Worm (Caenorhabditis elegans): ENCODE measurements around the gene pho-13.

pho-13 gene

DNA sequence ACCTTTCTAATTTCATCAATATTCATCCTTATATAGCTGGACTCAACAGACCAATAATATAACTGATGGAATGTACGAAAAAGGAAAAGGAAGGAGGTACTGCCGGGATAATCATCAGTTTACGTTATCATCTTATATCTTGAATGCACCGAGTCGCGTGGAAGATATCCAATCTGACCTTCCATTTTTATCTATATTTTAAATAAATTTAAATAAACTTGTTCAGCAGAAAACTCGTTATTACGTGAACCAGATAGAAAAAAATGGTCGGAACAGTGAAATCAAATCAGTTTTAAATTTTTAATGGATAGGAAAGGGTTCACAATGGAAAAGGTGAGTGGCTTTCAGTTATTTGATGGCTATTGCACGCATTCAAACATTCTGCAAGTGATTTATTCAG lies 39.9 kb downstream of the pho-13 start, which contains the start of gene pah-1:
TSS of gene pah-1 (minus strand) at position 101 of the 400 bp plus-strand sequence.
- TF ChIP-seq ceh-16 (tag; optimal IDR thresholded peaks at IDR 0.05) = no peak
- TF ChIP-seq ama-1 (optimal IDR thresholded peaks at IDR 0.05) = no peak
- no peak for TF ChIP-seq alr-1 (tag; optimal IDR thresholded peaks at IDR 0.05)
- no peak for TF ChIP-seq nhr-6 (tag; optimal IDR thresholded peaks at IDR 0.05)
- TF ChIP-seq unc-55 (GFP tag; optimal IDR thresholded peaks at IDR 0.05) = no peak
- TF ChIP-seq snpc-4 (tag; optimal IDR thresholded peaks at IDR 0.05) = no peak
- TF ChIP-seq elt-3 (tag; optimal IDR thresholded peaks at IDR 0.05) = no peak
- TF ChIP-seq ceh-82 (tag; optimal IDR thresholded peaks at IDR 0.05) = no peak
- TF ChIP-seq lin-13 (GFP tag; optimal IDR thresholded peaks at IDR 0.05) = no peak
- TF ChIP-seq Y55F3AM.14 (GFP tag; optimal IDR thresholded peaks at IDR 0.05) = no peak
- TF ChIP-seq mbf-1 (tag; optimal IDR thresholded peaks at IDR 0.05) = no peak

DNA sequence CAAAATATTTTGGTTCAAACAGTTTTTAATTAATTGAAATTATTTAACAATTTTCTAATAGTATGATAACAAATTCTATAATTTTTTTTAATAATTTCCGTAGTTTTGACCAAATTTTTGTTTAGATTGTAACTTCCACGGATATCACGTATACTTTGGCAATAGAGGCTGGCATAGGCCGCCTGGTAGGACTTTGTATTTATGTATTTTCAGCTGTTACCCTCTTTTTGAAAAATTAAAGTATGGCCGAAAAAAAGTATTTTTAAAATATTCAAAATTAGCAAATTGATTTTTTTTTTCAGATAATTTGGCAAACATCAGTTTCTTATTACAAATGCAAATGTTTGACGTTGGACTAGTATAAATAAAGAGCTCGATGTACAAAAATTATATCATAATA lies 40.3 kb downstream of the pho-13 start, which contains the start of the genes nsph-1.1 and K08F8.15:
TSS of gene nsph-1.1 (plus strand) at position 301 of the 400 bp plus-strand sequence.
TSS of gene K08F8.15 (plus strand) at position 335 of the 400 bp plus-strand sequence.
- TF ChIP-seq zag-1 (tag; optimal IDR thresholded peaks at IDR 0.05) (no peak), sma-9 (GFP tag; optimal IDR thresholded peaks at IDR 0.05) (no peak), sma-9 (tag; optimal IDR thresholded peaks at IDR 0.05) (no peak), crh-2 (tag; optimal IDR thresholded peaks at IDR 0.05) (no peak), sem-4 (tag; optimal IDR thresholded peaks at IDR 0.05) (no peak), ceh-16 (tag; optimal IDR thresholded peaks at IDR 0.05) (no peak), lsy-2 (tag; optimal IDR thresholded peaks at IDR 0.05) (no peak), mdl-1 (tag; optimal IDR thresholded peaks at IDR 0.05) (no peak), lin-13 (GFP tag; optimal IDR thresholded peaks at IDR 0.05) (no peak), nhr-77 (tag; optimal IDR thresholded peaks at IDR 0.05) (no peak), nhr-129 (tag; optimal IDR thresholded peaks at IDR 0.05) (no peak), nhr-25 (tag; optimal IDR thresholded peaks at IDR 0.05) (no peak)

DNA sequence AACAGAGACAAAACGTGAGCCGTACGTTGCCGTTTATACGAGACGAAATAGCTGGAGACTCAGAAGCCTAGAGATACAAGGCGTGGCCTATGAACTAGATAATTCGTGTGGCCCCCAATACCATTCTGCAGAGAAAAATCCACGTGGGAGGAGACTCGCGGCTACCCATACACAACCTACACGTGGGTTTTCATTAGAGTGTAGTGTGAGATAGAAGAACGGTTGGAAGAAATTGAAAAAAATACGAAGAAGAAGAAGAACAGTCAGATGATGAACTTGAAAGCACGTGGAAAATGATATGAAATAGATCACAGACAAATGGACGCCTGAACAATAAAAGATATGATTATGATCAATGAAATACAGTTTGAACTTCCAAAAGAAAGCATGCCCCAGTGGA lies 41.7 kb downstream of the pho-13 start:
- TF ChIP-seq sma-9 (GFP tag; optimal IDR thresholded peaks at IDR 0.05) (peak; percentile 96), sma-9 (tag; optimal IDR thresholded peaks at IDR 0.05) (no peak), nhr-129 (tag; optimal IDR thresholded peaks at IDR 0.05) (peak; percentile 2), alr-1 (tag; optimal IDR thresholded peaks at IDR 0.05) (no peak), nhr-25 (tag; optimal IDR thresholded peaks at IDR 0.05) (peak; percentile 70), nhr-12 (tag; optimal IDR thresholded peaks at IDR 0.05) (no peak), nhr-21 (tag; optimal IDR thresholded peaks at IDR 0.05) (peak; percentile 31), ztf-1 (GFP tag; conservative IDR thresholded peaks at IDR 0.05) (no peak), sma-3 (GFP tag; optimal IDR thresholded peaks at IDR 0.05) (peak; percentile 90), blmp-1 (tag; optimal IDR thresholded peaks at IDR 0.05; ENCODE audit: insufficient read depth) (peak; percentile 42), unc-39 (tag; optimal IDR thresholded peaks at IDR 0.05) (no peak), fos-1 (tag; optimal IDR thresholded peaks at IDR 0.05) (peak; percentile 3), mdl-1 (tag; optimal IDR thresholded peaks at IDR 0.05) (peak; percentile 35 to 69), nhr-237 (tag; optimal IDR thresholded peaks at IDR 0.05) (no peak), F13H6.1 (tag; optimal IDR thresholded peaks at IDR 0.05) (no peak), Y55F3AM.14 (GFP tag; optimal IDR thresholded peaks at IDR 0.05) (no peak), ceh-82 (tag; optimal IDR thresholded peaks at IDR 0.05) (no peak)

DNA sequence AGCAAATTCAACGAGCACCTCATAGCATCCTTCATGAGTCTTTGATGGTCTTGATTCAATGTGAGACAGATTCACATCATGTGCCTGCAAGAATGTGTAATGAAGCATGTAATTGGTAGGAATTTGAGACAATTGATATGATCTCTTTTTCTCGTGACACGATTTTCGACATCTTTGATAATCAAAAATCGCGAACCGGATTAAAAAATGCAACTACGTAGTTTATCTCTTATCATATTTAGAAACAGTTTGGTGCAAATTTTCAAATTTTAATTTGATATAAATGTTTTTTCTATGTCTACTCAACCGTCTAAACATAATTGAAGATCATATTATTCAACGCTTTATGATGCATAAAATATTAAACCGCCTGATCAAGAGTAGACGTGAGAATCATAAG lies 42.5 kb downstream of the pho-13 start:
- TF ChIP-seq fos-1 (tag; optimal IDR thresholded peaks at IDR 0.05) (no peak), sma-9 (GFP tag; optimal IDR thresholded peaks at IDR 0.05) (peak; percentile 3), sma-9 (tag; optimal IDR thresholded peaks at IDR 0.05) (no peak)

DNA sequence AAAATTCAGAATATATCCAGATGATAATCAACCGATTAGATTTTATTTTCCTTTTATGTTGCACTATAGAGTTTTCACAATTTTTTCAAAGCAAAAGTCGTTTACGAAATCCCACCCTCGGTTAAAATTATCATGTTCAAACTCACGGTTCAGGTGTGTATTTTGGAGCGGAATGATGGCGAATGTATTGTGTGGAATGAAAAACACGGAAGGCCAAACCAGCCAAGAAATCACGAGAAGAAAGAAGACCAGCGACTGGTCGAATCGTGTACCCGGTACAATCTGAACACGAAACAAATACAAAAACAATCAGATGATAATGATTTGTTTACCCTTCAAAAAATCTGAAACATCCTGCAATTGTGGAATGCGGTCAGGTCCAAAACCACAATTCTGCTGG lies 43.5 kb downstream of the pho-13 start:
- no peak for TF ChIP-seq nhr-25 (tag; optimal IDR thresholded peaks at IDR 0.05)

DNA sequence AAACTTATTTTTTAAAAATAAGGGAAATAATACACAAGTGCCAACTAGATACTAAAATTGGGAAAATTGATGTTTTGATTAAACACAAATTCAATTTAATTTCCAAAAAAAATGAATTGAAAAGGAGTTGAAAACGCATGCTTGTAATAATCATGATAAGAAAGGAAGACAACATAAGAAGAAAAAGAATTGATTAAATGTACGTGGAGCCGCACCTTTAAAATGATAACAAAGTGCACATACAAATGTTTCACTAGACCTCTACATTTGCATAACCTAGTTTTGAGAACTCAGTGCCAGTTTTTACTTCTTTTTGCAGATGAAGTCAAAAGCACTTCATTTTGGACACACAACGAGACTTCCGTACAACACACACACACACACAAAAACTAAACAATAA lies 45.1 kb downstream of the pho-13 start:
- TF ChIP-seq snpc-4 (tag; optimal IDR thresholded peaks at IDR 0.05) (no peak), fos-1 (tag; optimal IDR thresholded peaks at IDR 0.05) (peak; percentile 63), nhr-10 (tag; optimal IDR thresholded peaks at IDR 0.05) (no peak), lin-39 (tag; optimal IDR thresholded peaks at IDR 0.05) (no peak), peb-1 (tag; optimal IDR thresholded peaks at IDR 0.05) (no peak), ztf-1 (GFP tag; conservative IDR thresholded peaks at IDR 0.05) (no peak), mdl-1 (tag; optimal IDR thresholded peaks at IDR 0.05) (no peak), sem-4 (tag; optimal IDR thresholded peaks at IDR 0.05) (no peak)

Measured in whole organism, L2 larva.